Worm (Caenorhabditis elegans) whole organism, midembryonic: ENCODE data around the gene rsp-4.

Experiments
- cog-1 ChIP-seq: sonication (generic microtip); optimal IDR thresholded peaks from 2 replicates; lab custom pipeline; 2016; ENCODE audit warnings: missing genetic modification characterization, missing compliant biosample characterization
- ztf-29 ChIP-seq: fragments of 200-800 bp; sonication (Bioruptor generic); IDR thresholded peaks from 2 replicates; pipeline ENCODE4 v1.3.6; 2022; ENCODE audit warnings: missing genetic modification reagents, missing genetic modification characterization, missing compliant biosample characterization

- TF ChIP-seq cog-1 = no peak
- TF ChIP-seq ztf-29 = no peak
Measured at ce11 chrII:5388786-5389421, at the start of gene rsp-4.
